Worm (Caenorhabditis elegans) whole organism, L1 larva: ENCODE results near the gene unc-39.

ENCODE experiments used
- mep-1 ChIP-seq: fragments of 150-350 bp; optimal IDR thresholded peaks from 2 replicates; lab custom pipeline; 2014; ENCODE audit warnings: missing biosample characterization, missing genetic modification characterization
- nhr-11 ChIP-seq: fragments of 150-350 bp; optimal IDR thresholded peaks from 2 replicates; lab custom pipeline; 2014; ENCODE audit warnings: missing biosample characterization, missing genetic modification characterization

DNA sequence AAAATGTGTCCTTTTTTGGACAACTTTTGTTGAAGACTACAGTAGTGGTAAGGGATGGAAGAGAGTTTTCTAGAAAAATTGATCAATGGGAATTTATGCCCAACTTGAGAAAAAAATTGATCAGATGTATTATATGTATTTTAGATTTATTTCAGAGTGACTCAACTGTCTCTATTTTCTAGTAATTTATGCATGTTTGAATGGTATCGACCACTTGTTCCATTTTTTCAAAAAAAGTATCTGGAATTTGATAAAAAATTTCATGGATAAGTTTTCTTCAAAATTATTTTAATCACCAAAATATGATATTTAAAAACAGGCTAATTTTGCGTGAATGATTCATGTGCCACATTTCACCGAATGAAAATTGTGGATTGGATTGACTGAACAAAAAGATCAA lies 19.0 kb downstream of the unc-39 start, which contains the start of gene C15H11.10:
- no peak for TF ChIP-seq nhr-11
- no peak for TF ChIP-seq mep-1 (tag; lab: Kevin White, UChicago)
